Worm (Caenorhabditis elegans): ENCODE results near the gene F36H5.14.

- TF ChIP-seq klf-2 (GFP tag; conservative IDR thresholded peaks at IDR 0.05) (no peak), ztf-29 (GFP tag; IDR thresholded peaks at IDR 0.05) (no peak), ref-1 (GFP tag; conservative IDR thresholded peaks at IDR 0.05) (no peak), flt-1 (GFP tag; IDR thresholded peaks at IDR 0.05) (no peak), tab-1 (GFP tag; IDR thresholded peaks at IDR 0.05) (no peak), cog-1 (tag; optimal IDR thresholded peaks at IDR 0.05) (no peak), T22C8.4 (GFP tag; IDR thresholded peaks at IDR 0.05) (no peak)
Observed at ce11 chrII:1741248-1741647, 34.1 kb upstream of the F36H5.14 start, which contains the start of gene K07G6.1.
